Fruit fly (Drosophila melanogaster): ENCODE results near the gene Cpr65Aw.

The Cpr65Aw gene

DNA sequence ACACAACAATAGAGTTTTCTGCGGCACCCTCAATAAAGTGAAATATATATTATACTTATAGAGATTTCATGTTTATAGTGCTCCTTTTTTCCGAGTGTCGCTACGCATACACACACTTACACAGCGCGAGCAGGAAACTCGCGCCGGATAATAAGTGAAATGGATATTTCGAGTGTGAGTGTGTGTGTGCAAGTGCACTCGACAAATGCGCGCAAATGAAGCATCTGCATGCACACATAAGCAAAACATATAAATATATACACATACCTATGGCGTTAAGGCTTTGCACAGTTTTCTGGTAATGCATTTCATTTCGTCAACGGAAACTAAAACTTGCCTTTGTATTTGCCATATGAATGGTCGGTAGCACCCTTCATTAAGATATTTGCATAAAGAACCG lies 26.7 kb downstream of the Cpr65Aw start:
- TF ChIP-seq achi (GFP tag; optimal IDR thresholded peaks at IDR 0.05) (no peak), fd85E (GFP tag; optimal IDR thresholded peaks at IDR 0.05) (no peak), CG31627 (GFP tag; optimal IDR thresholded peaks at IDR 0.05) (no peak), eg (GFP tag; IDR thresholded peaks at IDR 0.05) (no peak), CG8319 (GFP tag; optimal IDR thresholded peaks at IDR 0.05) (no peak), Lpt (GFP tag; optimal IDR thresholded peaks at IDR 0.05) (no peak)

- TF ChIP-seq CG15336 (GFP tag; IDR thresholded peaks at IDR 0.05) (no peak), Sox15 (GFP tag; optimal IDR thresholded peaks at IDR 0.05) (no peak), achi (GFP tag; optimal IDR thresholded peaks at IDR 0.05) (no peak), CG31627 (GFP tag; optimal IDR thresholded peaks at IDR 0.05) (no peak), Ets96B (tag; optimal IDR thresholded peaks at IDR 0.05) (no peak), CG16779 (tag; optimal IDR thresholded peaks at IDR 0.05) (no peak), svp (GFP tag) (no peak), CG1621 (tag; optimal IDR thresholded peaks at IDR 0.05) (no peak), CG32006 (GFP tag; optimal IDR thresholded peaks at IDR 0.05) (no peak), Blimp-1 (GFP tag; optimal IDR thresholded peaks at IDR 0.05) (no peak), OdsH (GFP tag; optimal IDR thresholded peaks at IDR 0.05) (no peak), Hr38 (GFP tag; optimal IDR thresholded peaks at IDR 0.05) (no peak), Lpt (GFP tag; optimal IDR thresholded peaks at IDR 0.05) (no peak), CG8632 (GFP tag; optimal IDR thresholded peaks at IDR 0.05) (no peak), Met (GFP tag; optimal IDR thresholded peaks at IDR 0.05) (no peak), esn (GFP tag; optimal IDR thresholded peaks at IDR 0.05) (no peak), dac (GFP tag; optimal IDR thresholded peaks at IDR 0.05) (no peak), CG8119 (GFP tag; IDR thresholded peaks at IDR 0.05) (no peak), CG10631 (GFP tag; optimal IDR thresholded peaks at IDR 0.05) (no peak), Hr39 (GFP tag; optimal IDR thresholded peaks at IDR 0.05) (no peak)
These were observed 30.8 kb downstream of the Cpr65Aw start for dm6 chr3L:6111458-6111857.

- TF ChIP-seq vri (GFP tag; optimal IDR thresholded peaks at IDR 0.05), result no peak
- no peak for TF ChIP-seq CG6854 (GFP tag; optimal IDR thresholded peaks at IDR 0.05)
- TF ChIP-seq fd59A (GFP tag; optimal IDR thresholded peaks at IDR 0.05), result no peak
- no peak for TF ChIP-seq eg (GFP tag; IDR thresholded peaks at IDR 0.05)
- TF ChIP-seq dsx (GFP tag; optimal IDR thresholded peaks at IDR 0.05; ENCODE audit: poor library complexity, severe bottlenecking), result no peak
- TF ChIP-seq lz (GFP tag; optimal IDR thresholded peaks at IDR 0.05), result no peak
- no peak for TF ChIP-seq Sox102F (GFP tag; optimal IDR thresholded peaks at IDR 0.05)
- no peak for TF ChIP-seq CG6808 (GFP tag; optimal IDR thresholded peaks at IDR 0.05)
- no peak for TF ChIP-seq fd85E (GFP tag; optimal IDR thresholded peaks at IDR 0.05)
- TF ChIP-seq CG6792 (GFP tag; optimal IDR thresholded peaks at IDR 0.05), result no peak
- no peak for TF ChIP-seq CG31627 (GFP tag; optimal IDR thresholded peaks at IDR 0.05)
- TF ChIP-seq ss (GFP tag; optimal IDR thresholded peaks at IDR 0.05), result no peak
- no peak for TF ChIP-seq CG16779 (tag; optimal IDR thresholded peaks at IDR 0.05)
- no peak for TF ChIP-seq Hr39 (GFP tag; optimal IDR thresholded peaks at IDR 0.05)
- TF ChIP-seq esn (GFP tag; optimal IDR thresholded peaks at IDR 0.05), result no peak
These were observed 31.4 kb downstream of the Cpr65Aw start for dm6 chr3L:6110673-6111449.

DNA sequence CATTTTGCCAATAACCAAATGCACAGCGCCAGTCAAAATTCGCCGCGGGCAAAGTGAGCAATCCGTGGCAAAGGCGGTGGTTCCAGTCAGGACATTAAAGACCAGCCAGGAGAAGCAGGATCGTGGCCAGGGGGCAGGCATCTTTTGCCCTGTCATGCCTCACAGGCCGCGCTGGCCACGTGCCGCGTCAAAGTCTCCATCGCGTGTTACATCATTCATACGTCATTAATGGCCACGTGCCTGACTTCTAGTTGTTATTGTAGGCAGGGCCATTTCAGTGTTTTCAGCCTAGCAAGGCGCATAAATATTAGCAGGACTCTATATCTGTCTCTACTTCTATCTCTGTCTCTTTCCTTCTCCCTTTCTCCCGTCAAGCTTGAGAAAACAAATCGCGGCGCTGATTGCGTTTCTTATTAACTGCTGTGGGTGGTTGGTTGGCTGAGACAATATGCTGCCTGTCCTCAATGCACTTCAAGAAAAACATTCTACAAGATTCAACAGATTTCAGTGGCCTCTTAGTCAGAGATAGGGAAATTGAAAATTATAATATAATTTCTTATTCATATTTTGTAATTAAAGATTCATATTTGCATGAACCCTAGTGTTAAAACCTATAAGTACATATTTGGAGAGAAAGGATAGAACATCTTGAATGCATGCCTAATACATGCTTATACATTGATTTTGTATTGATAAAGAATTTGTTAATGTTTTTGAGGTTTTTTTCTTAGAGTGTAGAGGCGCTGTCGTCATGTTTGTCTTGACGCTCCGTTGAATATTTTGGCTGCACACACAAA lies 33.8 kb downstream of the Cpr65Aw start:
- TF ChIP-seq CG11762 (GFP tag; optimal IDR thresholded peaks at IDR 0.05; ENCODE audit: insufficient read depth) (no peak), Sox14 (GFP tag; optimal IDR thresholded peaks at IDR 0.05) (no peak), topi (GFP tag; optimal IDR thresholded peaks at IDR 0.05) (no peak), CG11294 (GFP tag; IDR thresholded peaks at IDR 0.05) (no peak), CG34406 (GFP tag; optimal IDR thresholded peaks at IDR 0.05) (no peak), CG6276 (GFP tag; optimal IDR thresholded peaks at IDR 0.05) (no peak), CG6854 (GFP tag; optimal IDR thresholded peaks at IDR 0.05) (no peak)
